Fruit fly (Drosophila melanogaster): ENCODE results near the gene ko.

- TF ChIP-seq CG9215 (GFP tag; IDR thresholded peaks at IDR 0.05) = peak; percentile 73
- no peak for TF ChIP-seq TFAM (GFP tag; optimal IDR thresholded peaks at IDR 0.05)
- no peak for TF ChIP-seq h (optimal IDR thresholded peaks at IDR 0.05)
- TF ChIP-seq HmgZ (tag; optimal IDR thresholded peaks at IDR 0.05) = peak; percentile 73
- TF ChIP-seq CG5180 (GFP tag; optimal IDR thresholded peaks at IDR 0.05) = peak; percentile 36
- peak; percentile 55; the same call in 1 of the 2 replicates for TF ChIP-seq gt (GFP tag; IDR thresholded peaks at IDR 0.05)
- no peak for TF ChIP-seq Dfd (GFP tag; optimal IDR thresholded peaks at IDR 0.05)
- TF ChIP-seq nerfin-1 (tag; optimal IDR thresholded peaks at IDR 0.05) = peak; percentile 94
- TF ChIP-seq Hr39 (optimal IDR thresholded peaks at IDR 0.05) = no peak
- TF ChIP-seq ac (GFP tag; optimal IDR thresholded peaks at IDR 0.05) = no peak
Observed at dm6 chr3L:21027657-21028255, 103.2 kb downstream of the ko start, which contains the start of gene Pdss2.
